Worm (Caenorhabditis elegans): ENCODE data around the gene F38H12.5.

- TF ChIP-seq dve-1 (tag; optimal IDR thresholded peaks at IDR 0.05) (no peak), ceh-9 (tag; optimal IDR thresholded peaks at IDR 0.05) (no peak), pros-1 (tag; optimal IDR thresholded peaks at IDR 0.05) (no peak), pha-4 (tag; optimal IDR thresholded peaks at IDR 0.05) (no peak), ahr-1 (tag; optimal IDR thresholded peaks at IDR 0.05) (no peak), C38D4.7 (GFP tag; optimal IDR thresholded peaks at IDR 0.05) (no peak), che-1 (tag; optimal IDR thresholded peaks at IDR 0.05) (no peak), pat-9 (tag; optimal IDR thresholded peaks at IDR 0.05) (no peak), ceh-22 (tag; optimal IDR thresholded peaks at IDR 0.05) (no peak), pag-3 (tag; optimal IDR thresholded peaks at IDR 0.05; ENCODE audit: borderline replicate concordance) (no peak), ama-1 (optimal IDR thresholded peaks at IDR 0.05) (no peak), dmd-4 (tag; optimal IDR thresholded peaks at IDR 0.05; ENCODE audit: borderline replicate concordance) (no peak), ceh-34 (tag; optimal IDR thresholded peaks at IDR 0.05) (no peak)
Observed at ce11 chrV:4034303-4034702, 48.5 kb downstream of the F38H12.5 start, which contains the start of gene C49G7.7.

Measured in whole organism, late embryonic.